Fruit fly (Drosophila melanogaster) whole organism, embryonic: Measurements from ENCODE around the gene CG44044.

Experiments used
- Adf1 ChIP-seq: fragments of 200-800 bp; sonication (Bioruptor generic); IDR thresholded peaks from 2 replicates; pipeline ENCODE4 v1.3.6; 2022; ENCODE audit warnings: missing biosample characterization, missing genetic modification characterization
- Antp ChIP-seq: fragments of 200-800 bp; sonication (Bioruptor generic); optimal IDR thresholded peaks from 3 replicates; lab custom pipeline; 2016; ENCODE audit warnings: missing biosample characterization, missing genetic modification characterization
- C15 ChIP-seq: fragments of 200-800 bp; sonication (Bioruptor generic); IDR thresholded peaks from 3 replicates; pipeline ENCODE4 v1.3.6; 2022; ENCODE audit warnings: missing biosample characterization, missing genetic modification characterization
- CG10267 ChIP-seq: fragments of 200-800 bp; sonication (Bioruptor generic); optimal IDR thresholded peaks from 2 replicates; lab custom pipeline; 2018; ENCODE audit warnings: missing biosample characterization, mild to moderate bottlenecking, missing genetic modification characterization, moderate library complexity
- CG10431 ChIP-seq: fragments of 200-800 bp; sonication (Bioruptor generic); optimal IDR thresholded peaks from 3 replicates; lab custom pipeline; 2018; ENCODE audit warnings: missing biosample characterization, mild to moderate bottlenecking, missing genetic modification characterization
- CG12155 ChIP-seq: fragments of 200-800 bp; sonication (Bioruptor generic); optimal IDR thresholded peaks from 3 replicates; lab custom pipeline; 2016; ENCODE audit warnings: missing biosample characterization, missing genetic modification characterization
- CG13287 ChIP-seq: fragments of 200-800 bp; sonication (Bioruptor generic); IDR thresholded peaks from 2 replicates; pipeline ENCODE4 v1.3.6; 2022; ENCODE audit warnings: missing biosample characterization, missing genetic modification characterization; ENCODE audit not compliant: partially characterized antibody
- CG1647 ChIP-seq: fragments of 200-800 bp; sonication (Bioruptor generic); optimal IDR thresholded peaks from 3 replicates; lab custom pipeline; 2016; ENCODE audit warnings: missing biosample characterization, missing genetic modification characterization
- CG17612 ChIP-seq: fragments of 200-800 bp; sonication (Bioruptor generic); IDR thresholded peaks from 2 replicates; pipeline ENCODE4 v1.3.6; 2022; ENCODE audit warnings: missing biosample characterization, missing genetic modification characterization
- CG17912 ChIP-seq: fragments of 200-800 bp; sonication (Bioruptor generic); optimal IDR thresholded peaks from 2 replicates; lab custom pipeline; 2018; ENCODE audit warnings: missing biosample characterization, mild to moderate bottlenecking, missing genetic modification characterization
- CG32767 ChIP-seq: fragments of 200-800 bp; sonication (Bioruptor generic); IDR thresholded peaks from 2 replicates; pipeline ENCODE4 v1.3.6; 2022; ENCODE audit warnings: missing biosample characterization, missing genetic modification characterization
- CG5953 ChIP-seq: fragments of 200-800 bp; sonication (Bioruptor generic); IDR thresholded peaks from 2 replicates; pipeline ENCODE4 v1.3.6; 2022; ENCODE audit warnings: missing biosample characterization, missing genetic modification characterization
- CG6272 ChIP-seq: fragments of 200-800 bp; sonication (Bioruptor generic); IDR thresholded peaks from 2 replicates; pipeline ENCODE4 v1.3.6; 2022; ENCODE audit warnings: missing biosample characterization, missing genetic modification characterization
- CG7963 ChIP-seq: fragments of 200-800 bp; sonication (Bioruptor generic); IDR thresholded peaks from 3 replicates; pipeline ENCODE4 v1.3.6; 2022; ENCODE audit warnings: missing biosample characterization, missing genetic modification characterization; ENCODE audit not compliant: partially characterized antibody
- CG8089 ChIP-seq: fragments of 200-800 bp; sonication (Bioruptor generic); optimal IDR thresholded peaks from 3 replicates; lab custom pipeline; 2016; ENCODE audit warnings: missing biosample characterization, missing genetic modification characterization
- Dref ChIP-seq: fragments of 200-800 bp; sonication (Bioruptor generic); IDR thresholded peaks from 2 replicates; pipeline ENCODE4 v1.3.6; 2022; ENCODE audit warnings: missing biosample characterization, missing genetic modification characterization
- Gsc ChIP-seq: fragments of 200-800 bp; sonication (Bioruptor generic); IDR thresholded peaks from 2 replicates; pipeline ENCODE4 v1.3.6; 2022; ENCODE audit warnings: missing biosample characterization, missing genetic modification characterization
- HmgD ChIP-seq: fragments of 200-800 bp; sonication (Bioruptor generic); optimal IDR thresholded peaks from 3 replicates; lab custom pipeline; 2016; ENCODE audit warnings: missing biosample characterization, missing genetic modification characterization
- Hr39 ChIP-seq: fragments of >200 bp; optimal IDR thresholded peaks from 2 replicates; lab custom pipeline; 2017
- Hr78 ChIP-seq, 2 experiments: fragments of 200-800 bp in 1 of 2; fragments of >200 bp in 1 of 2; sonication (Bioruptor generic) in 1 of 2; optimal IDR thresholded peaks; 2 replicates each; lab custom pipeline; 2017 to 2019; ENCODE audit warnings: missing biosample characterization in 2 of 2, missing genetic modification characterization in 2 of 2, mild to moderate bottlenecking in 1 of 2, moderate library complexity in 1 of 2
- Meics ChIP-seq: fragments of 200-800 bp; sonication (Bioruptor generic); optimal IDR thresholded peaks from 2 replicates; lab custom pipeline; 2017; ENCODE audit warnings: missing biosample characterization, mild to moderate bottlenecking, missing genetic modification characterization
- Six4 ChIP-seq: fragments of 200-800 bp; sonication (Bioruptor generic); optimal IDR thresholded peaks from 2 replicates; lab custom pipeline; 2016; ENCODE audit warnings: missing biosample characterization, missing genetic modification characterization
- Sox100B ChIP-seq: fragments of 200-800 bp; sonication (Bioruptor generic); optimal IDR thresholded peaks from 3 replicates; lab custom pipeline; 2018; ENCODE audit warnings: missing biosample characterization, mild to moderate bottlenecking, missing genetic modification characterization
- Spps ChIP-seq: fragments of 200-800 bp; sonication (Bioruptor generic); optimal IDR thresholded peaks from 2 replicates; lab custom pipeline; 2018; ENCODE audit warnings: missing biosample characterization, mild to moderate bottlenecking, missing genetic modification characterization
- ac ChIP-seq: fragments of 200-800 bp; sonication (Bioruptor generic); optimal IDR thresholded peaks from 3 replicates; lab custom pipeline; 2017; ENCODE audit warnings: missing biosample characterization, mild to moderate bottlenecking, missing genetic modification characterization
- aop ChIP-seq: fragments of 200-800 bp; sonication (Bioruptor generic); IDR thresholded peaks from 2 replicates; pipeline ENCODE4 v1.3.6; 2022; ENCODE audit warnings: missing biosample characterization, missing genetic modification characterization
- ase ChIP-seq: fragments of 200-800 bp; sonication (Bioruptor generic); IDR thresholded peaks from 3 replicates; pipeline ENCODE4 v1.3.6; 2022; ENCODE audit warnings: missing biosample characterization, missing genetic modification characterization
- en ChIP-seq: fragments of 200-800 bp; sonication (Bioruptor generic); optimal IDR thresholded peaks from 2 replicates; lab custom pipeline; 2016; ENCODE audit warnings: missing biosample characterization, missing genetic modification characterization
- exex ChIP-seq: fragments of 200-800 bp; sonication (Bioruptor generic); optimal IDR thresholded peaks from 4 replicates; lab custom pipeline; 2018; ENCODE audit warnings: missing biosample characterization, mild to moderate bottlenecking, missing genetic modification characterization, moderate library complexity
- eyg ChIP-seq: fragments of 200-800 bp; sonication (Bioruptor generic); optimal IDR thresholded peaks from 3 replicates; lab custom pipeline; 2016; ENCODE audit warnings: missing biosample characterization, missing genetic modification characterization
- fru ChIP-seq: fragments of >200 bp; optimal IDR thresholded peaks from 2 replicates; lab custom pipeline; 2017
- gsb ChIP-seq: fragments of 200-800 bp; sonication (Bioruptor generic); IDR thresholded peaks from 2 replicates; pipeline ENCODE4 v1.3.6; 2022; ENCODE audit warnings: missing biosample characterization, missing genetic modification characterization
- jing ChIP-seq: fragments of 200-800 bp; sonication (Bioruptor generic); optimal IDR thresholded peaks from 2 replicates; lab custom pipeline; 2018; ENCODE audit warnings: missing biosample characterization, mild to moderate bottlenecking, missing genetic modification characterization
- kah ChIP-seq: fragments of 200-800 bp; sonication (Bioruptor generic); optimal IDR thresholded peaks from 2 replicates; lab custom pipeline; 2018; ENCODE audit warnings: missing biosample characterization, mild to moderate bottlenecking, missing genetic modification characterization
- kni ChIP-seq: fragments of 200-800 bp; sonication (Bioruptor generic); optimal IDR thresholded peaks from 3 replicates; lab custom pipeline; 2017; ENCODE audit warnings: mild to moderate bottlenecking, missing biosample characterization, missing genetic modification reagents, missing genetic modification characterization
- lola ChIP-seq, 3 experiments: fragments of >200 bp in 2 of 3; fragments of 200-800 bp in 1 of 3; sonication (Bioruptor generic) in 1 of 3; optimal IDR thresholded peaks; 2 replicates each; lab custom pipeline; 2017 to 2019; ENCODE audit warnings: missing biosample characterization in 3 of 3, missing genetic modification characterization in 3 of 3, mild to moderate bottlenecking in 1 of 3, moderate library complexity in 1 of 3
- mld ChIP-seq: fragments of 200-800 bp; sonication (Bioruptor generic); IDR thresholded peaks from 3 replicates; pipeline ENCODE4 v1.3.6; 2022; ENCODE audit warnings: missing biosample characterization, missing genetic modification characterization; ENCODE audit not compliant: partially characterized antibody
- onecut ChIP-seq: fragments of 200-800 bp; sonication (Bioruptor generic); IDR thresholded peaks from 2 replicates; pipeline ENCODE4 v1.3.6; 2022; ENCODE audit warnings: missing biosample characterization, missing genetic modification characterization
- pb ChIP-seq: fragments of 200-800 bp; sonication (Bioruptor generic); optimal IDR thresholded peaks from 3 replicates; lab custom pipeline; 2016; ENCODE audit warnings: missing biosample characterization, missing genetic modification characterization
- pnt ChIP-seq: fragments of 200-800 bp; sonication (Bioruptor generic); optimal IDR thresholded peaks from 3 replicates; lab custom pipeline; 2016; ENCODE audit warnings: missing biosample characterization, missing genetic modification characterization
- pros ChIP-seq: fragments of 200-800 bp; sonication (Bioruptor generic); optimal IDR thresholded peaks from 3 replicates; lab custom pipeline; 2019; ENCODE audit warnings: missing biosample characterization, mild to moderate bottlenecking, missing genetic modification characterization, moderate library complexity
- schlank ChIP-seq: fragments of 200-800 bp; sonication (Bioruptor generic); optimal IDR thresholded peaks from 2 replicates; lab custom pipeline; 2018; ENCODE audit warnings: missing biosample characterization, mild to moderate bottlenecking, missing genetic modification characterization
- sd ChIP-seq: fragments of 200-800 bp; sonication (Bioruptor generic); optimal IDR thresholded peaks from 3 replicates; lab custom pipeline; 2018; ENCODE audit warnings: missing biosample characterization, mild to moderate bottlenecking, missing genetic modification characterization, moderate library complexity
- ssp ChIP-seq: fragments of 200-800 bp; sonication (Bioruptor generic); IDR thresholded peaks from 2 replicates; pipeline ENCODE4 v1.3.6; 2022; ENCODE audit warnings: missing biosample characterization, missing genetic modification characterization
- tna ChIP-seq: fragments of 200-800 bp; sonication (Bioruptor generic); IDR thresholded peaks from 2 replicates; pipeline ENCODE4 v1.3.6; 2022; ENCODE audit warnings: missing biosample characterization, missing genetic modification characterization; ENCODE audit not compliant: partially characterized antibody
- trh ChIP-seq: fragments of 200-800 bp; sonication (Bioruptor generic); optimal IDR thresholded peaks from 2 replicates; lab custom pipeline; 2016; ENCODE audit warnings: missing biosample characterization, missing genetic modification characterization
- wek ChIP-seq: fragments of 200-800 bp; sonication (Bioruptor generic); optimal IDR thresholded peaks from 3 replicates; lab custom pipeline; 2018; ENCODE audit warnings: missing biosample characterization, mild to moderate bottlenecking, missing genetic modification characterization, moderate library complexity
- wor ChIP-seq: fragments of 200-800 bp; sonication (Bioruptor generic); IDR thresholded peaks from 2 replicates; pipeline ENCODE4 v1.3.6; 2022; ENCODE audit warnings: missing biosample characterization, missing genetic modification characterization
- z ChIP-seq: fragments of 200-800 bp; sonication (Bioruptor generic); IDR thresholded peaks from 3 replicates; pipeline ENCODE4 v1.3.6; 2022; ENCODE audit warnings: missing biosample characterization, missing genetic modification characterization

CG44044 gene

dm6 chr3R:16280003-16280998, 41.3 kb upstream of the CG44044 start (continued):
- peak in 1 of 3 experiments; percentile 100 for TF ChIP-seq lola (GFP tag; optimal IDR thresholded peaks at IDR 0.05; lab: Kevin White, UChicago)
- peak; percentile 99 for TF ChIP-seq CG12155 (GFP tag; lab: Kevin White, UChicago)
- peak; percentile 99 for TF ChIP-seq wor
- peak; percentile 91 for TF ChIP-seq CG17912 (GFP tag; lab: Kevin White, UChicago)
- TF ChIP-seq Hr39 (lab: Kevin White, UChicago) = no peak
- TF ChIP-seq HmgD = peak; percentile 99
- TF ChIP-seq CG8089 (GFP tag; lab: Kevin White, UChicago) = peak; percentile 99
- peak in 1 of 2 experiments; percentile 98 for TF ChIP-seq Hr78 (GFP tag; optimal IDR thresholded peaks at IDR 0.05; lab: Kevin White, UChicago)
- peak; percentile 98 for TF ChIP-seq sd (tag; lab: Kevin White, UChicago)
- peak; percentile 99 for TF ChIP-seq eyg
- peak; percentile 99 for TF ChIP-seq Spps (tag; lab: Kevin White, UChicago)
- TF ChIP-seq ac (GFP tag; lab: Kevin White, UChicago) = peak; percentile 97
- TF ChIP-seq Gsc (GFP tag; lab: Robert Waterston, UW) = no peak
- TF ChIP-seq Adf1 (GFP tag; lab: Robert Waterston, UW) = peak; percentile 94
- TF ChIP-seq aop (GFP tag; lab: Robert Waterston, UW) = peak; percentile 96
- peak; percentile 98 for TF ChIP-seq CG6272
- peak; percentile 99 for TF ChIP-seq C15 (GFP tag; lab: Robert Waterston, UW)
- TF ChIP-seq kah (GFP tag; lab: Kevin White, UChicago) = peak; percentile 97
- peak; percentile 99 for TF ChIP-seq Sox100B (GFP tag; lab: Kevin White, UChicago)
- peak; percentile 99 for TF ChIP-seq pnt (GFP tag; lab: Kevin White, UChicago)
- TF ChIP-seq gsb (GFP tag; lab: Robert Waterston, UW) = peak; percentile 98
- TF ChIP-seq mld (GFP tag; lab: Robert Waterston, UW) = no peak
- peak; percentile 98 for TF ChIP-seq pros (GFP tag; lab: Kevin White, UChicago)
- TF ChIP-seq Dref (GFP tag; lab: Robert Waterston, UW) = no peak
- TF ChIP-seq ssp (GFP tag; lab: Robert Waterston, UW) = peak; percentile 94
- TF ChIP-seq CG17612 (GFP tag; lab: Robert Waterston, UW) = peak; percentile 98
- peak; percentile 96 for TF ChIP-seq z (GFP tag; lab: Robert Waterston, UW)
- TF ChIP-seq wek = peak; percentile 92
- TF ChIP-seq onecut = peak; percentile 98
- peak; percentile 99 for TF ChIP-seq pb (GFP tag; lab: Kevin White, UChicago)
- TF ChIP-seq Six4 = peak; percentile 100
- TF ChIP-seq CG5953 = peak; percentile 98
- peak; percentile 98 for TF ChIP-seq jing (GFP tag; lab: Kevin White, UChicago)
- peak; percentile 99 for TF ChIP-seq Meics
- TF ChIP-seq CG10431 (GFP tag; lab: Kevin White, UChicago) = peak; percentile 97
- peak; percentile 98 for TF ChIP-seq Antp (GFP tag; lab: Kevin White, UChicago)
- peak; percentile 99 for TF ChIP-seq CG10267 (tag; lab: Kevin White, UChicago)
- peak; percentile 96 for TF ChIP-seq exex (tag; lab: Kevin White, UChicago)
- TF ChIP-seq kni (GFP tag; lab: Kevin White, UChicago) = peak; percentile 100
- TF ChIP-seq tna (GFP tag; lab: Robert Waterston, UW) = no peak
- no peak for TF ChIP-seq fru (lab: Kevin White, UChicago)
- TF ChIP-seq ase (GFP tag; lab: Robert Waterston, UW) = peak; percentile 99
- TF ChIP-seq CG7963 (GFP tag; lab: Robert Waterston, UW) = no peak
- TF ChIP-seq CG13287 (GFP tag; lab: Robert Waterston, UW) = peak; percentile 48; the same call in 1 of the 2 replicates
- peak; percentile 99 for TF ChIP-seq CG1647
- TF ChIP-seq trh = peak; percentile 99
- peak; percentile 98 for TF ChIP-seq schlank (tag; lab: Kevin White, UChicago)
- peak; percentile 99 for TF ChIP-seq en (GFP tag; lab: Kevin White, UChicago)
- TF ChIP-seq CG32767 (GFP tag; lab: Robert Waterston, UW) = peak; percentile 100
